Fruit fly (Drosophila melanogaster) whole organism, embryonic: ENCODE results near the gene CG34183.

Source experiments
- Atf-2 ChIP-seq: fragments of 200-800 bp; sonication (Bioruptor generic); optimal IDR thresholded peaks from 2 replicates; lab custom pipeline; 2016; ENCODE audit warnings: missing biosample characterization, missing genetic modification characterization
- Atf3 ChIP-seq: fragments of 200-800 bp; sonication (Bioruptor generic); optimal IDR thresholded peaks from 3 replicates; lab custom pipeline; 2016; ENCODE audit warnings: missing biosample characterization, missing genetic modification characterization
- B-H1 ChIP-seq: fragments of 200-800 bp; sonication (Bioruptor generic); IDR thresholded peaks from 3 replicates; pipeline ENCODE4 v1.3.6; 2022; ENCODE audit warnings: missing biosample characterization, missing genetic modification characterization
- B-H2 ChIP-seq: fragments of 200-800 bp; sonication (Bioruptor generic); optimal IDR thresholded peaks from 2 replicates; lab custom pipeline; 2018; ENCODE audit warnings: missing biosample characterization, mild to moderate bottlenecking, missing genetic modification characterization
- CG10267 ChIP-seq: fragments of 200-800 bp; sonication (Bioruptor generic); optimal IDR thresholded peaks from 2 replicates; lab custom pipeline; 2018; ENCODE audit warnings: missing biosample characterization, mild to moderate bottlenecking, missing genetic modification characterization, moderate library complexity
- CG12104 ChIP-seq: fragments of 200-800 bp; sonication (Bioruptor generic); optimal IDR thresholded peaks from 3 replicates; lab custom pipeline; 2016; ENCODE audit warnings: missing biosample characterization, missing genetic modification characterization
- CG12744 ChIP-seq: fragments of 200-800 bp; sonication (Bioruptor generic); optimal IDR thresholded peaks from 2 replicates; lab custom pipeline; 2016; ENCODE audit warnings: missing biosample characterization, missing genetic modification characterization
- CG14667 ChIP-seq: fragments of 200-800 bp; sonication (Bioruptor generic); IDR thresholded peaks from 2 replicates; pipeline ENCODE4 v1.3.6; 2022; ENCODE audit warnings: missing biosample characterization, missing genetic modification characterization
- CG14860 ChIP-seq: fragments of 200-800 bp; sonication (Bioruptor generic); IDR thresholded peaks from 3 replicates; pipeline ENCODE4 v1.3.6; 2022; ENCODE audit warnings: missing biosample characterization, missing genetic modification characterization; ENCODE audit not compliant: partially characterized antibody
- CG15479 ChIP-seq: fragments of 200-800 bp; sonication (Bioruptor generic); optimal IDR thresholded peaks from 3 replicates; lab custom pipeline; 2019; ENCODE audit warnings: missing biosample characterization, mild to moderate bottlenecking, missing genetic modification characterization, moderate library complexity
- CG17186 ChIP-seq: fragments of 200-800 bp; sonication (Bioruptor generic); optimal IDR thresholded peaks from 3 replicates; lab custom pipeline; 2017; ENCODE audit warnings: missing biosample characterization, missing genetic modification reagents, missing genetic modification characterization
- CG18619 ChIP-seq: fragments of 200-800 bp; sonication (Bioruptor generic); optimal IDR thresholded peaks from 3 replicates; lab custom pipeline; 2017; ENCODE audit warnings: missing biosample characterization, mild to moderate bottlenecking, missing genetic modification characterization
- CG2199 ChIP-seq: fragments of 200-800 bp; sonication (Bioruptor generic); IDR thresholded peaks from 3 replicates; pipeline ENCODE4 v1.3.6; 2022; ENCODE audit warnings: missing biosample characterization, missing genetic modification characterization
- CG2889 ChIP-seq: fragments of 200-800 bp; sonication (Bioruptor generic); IDR thresholded peaks from 3 replicates; pipeline ENCODE4 v1.3.6; 2022; ENCODE audit warnings: missing biosample characterization, missing genetic modification characterization
- CG34224 ChIP-seq: fragments of 200-800 bp; sonication (Bioruptor generic); IDR thresholded peaks from 3 replicates; pipeline ENCODE4 v1.3.6; 2022; ENCODE audit warnings: missing biosample characterization, missing genetic modification characterization; ENCODE audit not compliant: partially characterized antibody
- CG3995 ChIP-seq: fragments of 200-800 bp; sonication (Bioruptor generic); optimal IDR thresholded peaks from 3 replicates; lab custom pipeline; 2016; ENCODE audit warnings: missing biosample characterization, missing genetic modification characterization
- CG4730 ChIP-seq: fragments of 200-800 bp; sonication (Bioruptor generic); IDR thresholded peaks from 2 replicates; pipeline ENCODE4 v1.3.6; 2022; ENCODE audit warnings: missing biosample characterization, missing genetic modification characterization
- CG6765 ChIP-seq: fragments of 200-800 bp; sonication (Bioruptor generic); optimal IDR thresholded peaks from 3 replicates; lab custom pipeline; 2017; ENCODE audit warnings: missing biosample characterization, mild to moderate bottlenecking, missing genetic modification characterization
- CG7839 ChIP-seq: fragments of 200-800 bp; sonication (Bioruptor generic); optimal IDR thresholded peaks from 3 replicates; lab custom pipeline; 2018; ENCODE audit warnings: missing biosample characterization, mild to moderate bottlenecking, missing genetic modification characterization, moderate library complexity
- CG7963 ChIP-seq: fragments of 200-800 bp; sonication (Bioruptor generic); IDR thresholded peaks from 3 replicates; pipeline ENCODE4 v1.3.6; 2022; ENCODE audit warnings: missing biosample characterization, missing genetic modification characterization; ENCODE audit not compliant: partially characterized antibody
- CG8765 ChIP-seq: fragments of 200-800 bp; sonication (Bioruptor generic); IDR thresholded peaks from 2 replicates; pipeline ENCODE4 v1.3.6; 2022; ENCODE audit warnings: missing biosample characterization, missing genetic modification characterization
- CG9215 ChIP-seq: fragments of 200-800 bp; sonication (Bioruptor generic); IDR thresholded peaks from 2 replicates; pipeline ENCODE4 v1.3.6; 2022; ENCODE audit warnings: missing biosample characterization, missing genetic modification characterization
- Dp ChIP-seq: fragments of 200-800 bp; sonication (Bioruptor generic); optimal IDR thresholded peaks from 2 replicates; lab custom pipeline; 2018; ENCODE audit warnings: missing biosample characterization, mild to moderate bottlenecking, missing genetic modification characterization, moderate library complexity
- HLH54F ChIP-seq: fragments of 200-800 bp; sonication (Bioruptor generic); optimal IDR thresholded peaks from 3 replicates; lab custom pipeline; 2016; ENCODE audit warnings: missing biosample characterization, missing genetic modification characterization
- MESR4 ChIP-seq: fragments of 200-800 bp; sonication (Bioruptor generic); optimal IDR thresholded peaks from 2 replicates; lab custom pipeline; 2018; ENCODE audit warnings: missing biosample characterization, mild to moderate bottlenecking, missing genetic modification characterization, moderate library complexity
- Oaz ChIP-seq: fragments of 200-800 bp; sonication (Bioruptor generic); IDR thresholded peaks from 2 replicates; pipeline ENCODE4 v1.3.6; 2022; ENCODE audit warnings: missing biosample characterization, missing genetic modification characterization
- Scr ChIP-seq: fragments of 200-800 bp; sonication (Bioruptor generic); IDR thresholded peaks from 2 replicates; pipeline ENCODE4 v1.3.6; 2022; ENCODE audit warnings: missing biosample characterization, missing genetic modification characterization; ENCODE audit not compliant: partially characterized antibody
- Stat92E ChIP-seq, 3 experiments: fragments of >200 bp in 2 of 3; fragments of 200-800 bp in 1 of 3; sonication (Bioruptor generic) in 1 of 3; optimal IDR thresholded peaks; 2 replicates each; lab custom pipeline; 2017 to 2019; ENCODE audit warnings: missing biosample characterization in 3 of 3, missing genetic modification characterization in 3 of 3, mild to moderate bottlenecking in 1 of 3, moderate library complexity in 1 of 3
- Tbp ChIP-seq: fragments of >200 bp; optimal IDR thresholded peaks from 2 replicates; lab custom pipeline; 2018; ENCODE audit warnings: missing biosample characterization, missing genetic modification characterization
- bcd ChIP-seq: fragments of 200-800 bp; sonication (Bioruptor generic); optimal IDR thresholded peaks from 2 replicates; lab custom pipeline; 2017; ENCODE audit warnings: missing biosample characterization, mild to moderate bottlenecking, missing genetic modification characterization
- btn ChIP-seq: fragments of 200-800 bp; sonication (Bioruptor generic); optimal IDR thresholded peaks from 2 replicates; lab custom pipeline; 2016; ENCODE audit warnings: missing biosample characterization, missing genetic modification characterization
- cas ChIP-seq: fragments of 200-800 bp; sonication (Bioruptor generic); IDR thresholded peaks from 2 replicates; pipeline ENCODE4 v1.3.6; 2022; ENCODE audit warnings: missing biosample characterization, missing genetic modification characterization
- ci ChIP-seq: fragments of 200-800 bp; sonication (Bioruptor generic); IDR thresholded peaks from 3 replicates; pipeline ENCODE4 v1.3.6; 2022; ENCODE audit warnings: missing biosample characterization, missing genetic modification characterization
- dan ChIP-seq: fragments of 200-800 bp; sonication (Bioruptor generic); IDR thresholded peaks from 2 replicates; pipeline ENCODE4 v1.3.6; 2022; ENCODE audit warnings: missing biosample characterization, missing genetic modification characterization
- emc ChIP-seq: fragments of 200-800 bp; sonication (Bioruptor generic); optimal IDR thresholded peaks from 2 replicates; lab custom pipeline; 2016; ENCODE audit warnings: missing biosample characterization, missing genetic modification characterization
- fu2 ChIP-seq: fragments of 200-800 bp; sonication (Bioruptor generic); optimal IDR thresholded peaks from 2 replicates; lab custom pipeline; 2016; ENCODE audit warnings: missing biosample characterization, missing genetic modification characterization
- grau ChIP-seq: fragments of 200-800 bp; optimal IDR thresholded peaks from 3 replicates; lab custom pipeline; 2019; ENCODE audit warnings: missing biosample characterization, mild to moderate bottlenecking, missing genetic modification characterization, moderate library complexity
- gt ChIP-seq: fragments of 200-800 bp; sonication (Bioruptor generic); IDR thresholded peaks from 2 replicates; pipeline ENCODE4 v1.3.6; 2022; ENCODE audit warnings: missing biosample characterization, missing genetic modification characterization
- inv ChIP-seq: fragments of 200-800 bp; sonication (Bioruptor generic); IDR thresholded peaks from 2 replicates; pipeline ENCODE4 v1.3.6; 2022; ENCODE audit warnings: missing biosample characterization, missing genetic modification characterization; ENCODE audit not compliant: partially characterized antibody
- jing ChIP-seq: fragments of 200-800 bp; sonication (Bioruptor generic); optimal IDR thresholded peaks from 2 replicates; lab custom pipeline; 2018; ENCODE audit warnings: missing biosample characterization, mild to moderate bottlenecking, missing genetic modification characterization
- kah ChIP-seq: fragments of 200-800 bp; sonication (Bioruptor generic); optimal IDR thresholded peaks from 2 replicates; lab custom pipeline; 2018; ENCODE audit warnings: missing biosample characterization, mild to moderate bottlenecking, missing genetic modification characterization
- ken ChIP-seq: fragments of 200-800 bp; sonication (Bioruptor generic); IDR thresholded peaks from 3 replicates; pipeline ENCODE4 v1.3.6; 2022; ENCODE audit warnings: missing biosample characterization, missing genetic modification characterization
- lmd ChIP-seq: fragments of 200-800 bp; sonication (Bioruptor generic); IDR thresholded peaks from 2 replicates; pipeline ENCODE4 v1.3.6; 2022; ENCODE audit warnings: missing biosample characterization, missing genetic modification characterization
- maf-S ChIP-seq: fragments of 200-800 bp; sonication (Bioruptor generic); optimal IDR thresholded peaks from 2 replicates; lab custom pipeline; 2016; ENCODE audit warnings: missing biosample characterization, missing genetic modification characterization
- pita ChIP-seq: fragments of 200-800 bp; sonication (Bioruptor generic); optimal IDR thresholded peaks from 2 replicates; lab custom pipeline; 2017; ENCODE audit warnings: missing biosample characterization, mild to moderate bottlenecking, missing genetic modification characterization
- pzg ChIP-seq: fragments of 200-800 bp; sonication (Bioruptor generic); optimal IDR thresholded peaks from 3 replicates; lab custom pipeline; 2018; ENCODE audit warnings: missing biosample characterization, mild to moderate bottlenecking, missing genetic modification characterization, moderate library complexity
- repo ChIP-seq: fragments of 200-800 bp; sonication (Bioruptor generic); optimal IDR thresholded peaks from 2 replicates; lab custom pipeline; 2016; ENCODE audit warnings: missing biosample characterization, missing genetic modification characterization
- sd ChIP-seq: fragments of 200-800 bp; sonication (Bioruptor generic); optimal IDR thresholded peaks from 3 replicates; lab custom pipeline; 2018; ENCODE audit warnings: missing biosample characterization, mild to moderate bottlenecking, missing genetic modification characterization, moderate library complexity
- tx ChIP-seq: fragments of 200-800 bp; sonication (Bioruptor generic); optimal IDR thresholded peaks from 2 replicates; lab custom pipeline; 2016; ENCODE audit warnings: missing biosample characterization, missing genetic modification characterization
- zen2 ChIP-seq: fragments of 200-800 bp; sonication (Bioruptor generic); IDR thresholded peaks from 3 replicates; pipeline ENCODE4 v1.3.6; 2022; ENCODE audit warnings: missing biosample characterization, missing genetic modification characterization; ENCODE audit not compliant: partially characterized antibody
- zfh2 ChIP-seq: fragments of 200-800 bp; sonication (Bioruptor generic); optimal IDR thresholded peaks from 2 replicates; lab custom pipeline; 2016; ENCODE audit warnings: missing biosample characterization, missing genetic modification characterization

The CG34183 gene

DNA sequence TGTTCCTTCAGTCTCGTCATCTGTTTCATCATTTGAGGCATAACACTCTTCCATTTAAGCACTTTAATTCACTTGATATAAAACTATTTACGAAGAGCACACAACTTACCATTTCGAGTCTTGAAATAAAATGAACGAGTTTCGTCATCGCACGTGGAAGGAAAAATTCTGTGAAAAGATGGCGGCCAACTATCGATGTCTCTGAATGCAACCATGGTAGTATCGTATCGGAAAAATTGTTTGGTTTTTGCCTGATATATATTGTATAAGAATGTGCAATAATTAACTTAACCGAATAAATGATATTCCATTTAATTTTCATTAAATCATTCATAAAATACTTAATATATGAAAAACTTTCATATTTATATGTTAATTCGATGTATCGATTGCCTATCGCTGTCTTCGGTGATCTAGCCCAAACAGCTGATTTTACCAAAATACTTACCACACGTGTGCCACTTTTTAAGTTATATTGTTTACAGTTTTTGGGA is 4.3 kb upstream of the CG34183 start, which contains the start of gene Bka (continued):
- TF ChIP-seq Scr (GFP tag; lab: Robert Waterston, UW) (peak; percentile 99), dan (GFP tag; lab: Robert Waterston, UW) (no peak), CG7963 (peak; percentile 93), HLH54F (GFP tag; lab: Kevin White, UChicago) (no peak), sd (tag; lab: Kevin White, UChicago) (peak; percentile 88), CG2889 (GFP tag; lab: Robert Waterston, UW) (no peak), pita (GFP tag; lab: Kevin White, UChicago) (no peak), CG17186 (GFP tag; lab: Kevin White, UChicago) (peak; percentile 67), CG15479 (GFP tag; lab: Kevin White, UChicago) (peak; percentile 20), gt (GFP tag; lab: Robert Waterston, UW) (no peak), pzg (peak; percentile 83), MESR4 (GFP tag; lab: Kevin White, UChicago) (peak; percentile 96), CG14667 (GFP tag; lab: Robert Waterston, UW) (no peak), CG12744 (no peak), ci (GFP tag; lab: Robert Waterston, UW) (peak; percentile 76), ken (GFP tag; lab: Robert Waterston, UW) (no peak), CG4730 (GFP tag; lab: Robert Waterston, UW) (no peak), B-H2 (GFP tag; lab: Kevin White, UChicago) (peak; percentile 81), btn (GFP tag; lab: Kevin White, UChicago) (no peak), CG10267 (tag; lab: Kevin White, UChicago) (peak; percentile 82), bcd (GFP tag; lab: Kevin White, UChicago) (peak; percentile 48), zen2 (peak; percentile 92), lmd (GFP tag; lab: Robert Waterston, UW) (no peak), Oaz (GFP tag; lab: Robert Waterston, UW) (no peak), tx (GFP tag; lab: Kevin White, UChicago) (no peak), CG9215 (GFP tag; lab: Robert Waterston, UW) (no peak), Atf3 (GFP tag; lab: Kevin White, UChicago) (no peak), inv (GFP tag; lab: Robert Waterston, UW) (peak; percentile 97), CG12104 (GFP tag; lab: Kevin White, UChicago) (no peak), Dp (GFP tag; lab: Kevin White, UChicago) (peak; percentile 68), Stat92E (GFP tag; optimal IDR thresholded peaks at IDR 0.05; lab: Kevin White, UChicago) (peak in 1 of 3 experiments; percentile 78), maf-S (GFP tag; lab: Kevin White, UChicago) (no peak), Atf-2 (no peak), CG3995 (peak; percentile 67), kah (GFP tag; lab: Kevin White, UChicago) (peak; percentile 45), CG18619 (GFP tag; lab: Kevin White, UChicago) (peak; percentile 62), B-H1 (GFP tag; lab: Robert Waterston, UW) (no peak), Tbp (GFP tag; lab: Kevin White, UChicago) (no peak), CG7839 (tag; lab: Kevin White, UChicago) (peak; percentile 51), grau (tag; lab: Kevin White, UChicago) (peak; percentile 73), CG8765 (GFP tag; lab: Robert Waterston, UW) (no peak), CG2199 (GFP tag; lab: Robert Waterston, UW) (no peak), zfh2 (no peak), CG14860 (GFP tag; lab: Robert Waterston, UW) (peak; percentile 98), jing (GFP tag; lab: Kevin White, UChicago) (no peak), fu2 (GFP tag; lab: Kevin White, UChicago) (no peak), emc (GFP tag; lab: Kevin White, UChicago) (no peak), CG34224 (peak; percentile 99), CG6765 (GFP tag; lab: Kevin White, UChicago) (peak; percentile 57), cas (GFP tag; lab: Robert Waterston, UW) (no peak), repo (GFP tag; lab: Kevin White, UChicago) (no peak)
